Fruit fly (Drosophila melanogaster) whole organism, adult: ENCODE data around the gene Graf.

ENCODE experiments used
- CG11617 ChIP-seq: fragments of 200-800 bp; sonication (Bioruptor generic); optimal IDR thresholded peaks from 2 replicates; lab custom pipeline; 2017; ENCODE audit warnings: mild to moderate bottlenecking, missing biosample characterization, missing genetic modification reagents, missing genetic modification characterization
- CG12768 ChIP-seq: fragments of 200-800 bp; sonication (Bioruptor generic); optimal IDR thresholded peaks from 2 replicates; lab custom pipeline; 2017; ENCODE audit warnings: missing biosample characterization, missing genetic modification characterization, mild to moderate bottlenecking, moderate library complexity, missing genetic modification reagents
- CG14711 ChIP-seq: fragments of 200-800 bp; sonication (Bioruptor generic); optimal IDR thresholded peaks from 2 replicates; lab custom pipeline; 2018; ENCODE audit warnings: missing biosample characterization, mild to moderate bottlenecking, missing genetic modification characterization, moderate library complexity
- CG33017 ChIP-seq: fragments of 200-800 bp; sonication (Bioruptor generic); optimal IDR thresholded peaks from 2 replicates; lab custom pipeline; 2018; ENCODE audit warnings: missing biosample characterization, mild to moderate bottlenecking, missing genetic modification characterization, moderate library complexity
- CG7101 ChIP-seq: fragments of 200-800 bp; sonication (Bioruptor generic); optimal IDR thresholded peaks from 2 replicates; lab custom pipeline; 2018; ENCODE audit warnings: missing biosample characterization, mild to moderate bottlenecking, missing genetic modification characterization, moderate library complexity
- Crg-1 ChIP-seq: fragments of 200-800 bp; sonication (Bioruptor generic); optimal IDR thresholded peaks from 2 replicates; lab custom pipeline; 2016; ENCODE audit warnings: missing biosample characterization, missing genetic modification characterization
- Mnt ChIP-seq: fragments of 200-800 bp; sonication (Bioruptor generic); optimal IDR thresholded peaks from 2 replicates; lab custom pipeline; 2016; ENCODE audit warnings: missing biosample characterization, mild to moderate bottlenecking, missing genetic modification characterization
- bab1 ChIP-seq: fragments of 200-800 bp; sonication (Bioruptor generic); optimal IDR thresholded peaks from 3 replicates; lab custom pipeline; 2019; ENCODE audit warnings: missing biosample characterization, mild to moderate bottlenecking, missing genetic modification characterization, moderate library complexity
- cic ChIP-seq: fragments of 200-800 bp; sonication (Bioruptor generic); optimal IDR thresholded peaks from 2 replicates; lab custom pipeline; 2017; ENCODE audit warnings: missing biosample characterization, mild to moderate bottlenecking, missing genetic modification characterization, moderate library complexity
- cnc ChIP-seq, 2 experiments: fragments of >200 bp; optimal IDR thresholded peaks; 2 replicates each; lab custom pipeline; 2017
- kay ChIP-seq: fragments of 200-800 bp; sonication (Bioruptor generic); peaks from one replicate; lab custom pipeline; 2016; ENCODE audit warnings: missing biosample characterization, missing genetic modification characterization, borderline replicate concordance
- ovo ChIP-seq: fragments of 200-800 bp; sonication (Bioruptor generic); optimal IDR thresholded peaks from 2 replicates; lab custom pipeline; 2016; ENCODE audit warnings: missing biosample characterization, missing genetic modification characterization
- toe ChIP-seq: fragments of 200-800 bp; sonication (Bioruptor generic); optimal IDR thresholded peaks from 2 replicates; lab custom pipeline; 2016; ENCODE audit warnings: missing biosample characterization, missing genetic modification characterization

- TF ChIP-seq CG11617 (GFP tag; lab: Kevin White, UChicago) (no peak), ovo (GFP tag; lab: Kevin White, UChicago) (no peak), CG14711 (tag; lab: Kevin White, UChicago) (no peak), cic (GFP tag; lab: Kevin White, UChicago) (no peak), Mnt (GFP tag; lab: Kevin White, UChicago) (peak; percentile 23), kay (GFP tag; lab: Kevin White, UChicago) (peak; percentile 45), CG7101 (no peak), bab1 (GFP tag; lab: Kevin White, UChicago) (no peak), Crg-1 (GFP tag; lab: Kevin White, UChicago) (no peak), toe (GFP tag; lab: Kevin White, UChicago) (no peak), cnc (optimal IDR thresholded peaks at IDR 0.05; lab: Kevin White, UChicago) (no peak), CG33017 (tag; lab: Kevin White, UChicago) (no peak), CG12768 (GFP tag; lab: Kevin White, UChicago) (no peak)
Measured at dm6 chrX:15761298-15761640, 736 bp upstream of the Graf start.
